Worm (Caenorhabditis elegans) whole organism, mixed stage, embryonic: ENCODE results near the gene ephx-1.

ENCODE experiments used
- ces-1 ChIP-seq: fragments of 150-350 bp; optimal IDR thresholded peaks from 2 replicates; lab custom pipeline; 2014; ENCODE audit warnings: missing biosample characterization, missing genetic modification reagents, missing genetic modification characterization
- elt-1 ChIP-seq: sonication (generic microtip); optimal IDR thresholded peaks from 2 replicates; lab custom pipeline; 2017; ENCODE audit warnings: missing genetic modification characterization, mild to moderate bottlenecking, missing compliant biosample characterization, antibody characterized with exemption, moderate library complexity, borderline replicate concordance; ENCODE audit not compliant: insufficient read depth
- ham-2 ChIP-seq: fragments of 200-800 bp; sonication (Bioruptor generic); optimal IDR thresholded peaks from 2 replicates; lab custom pipeline; 2018; ENCODE audit warnings: mild to moderate bottlenecking, missing genetic modification characterization, missing compliant biosample characterization
- lin-13 ChIP-seq: fragments of 150-350 bp; optimal IDR thresholded peaks from 2 replicates; lab custom pipeline; 2014; ENCODE audit warnings: missing biosample characterization, missing genetic modification characterization
- mls-2 ChIP-seq: sonication (generic microtip); optimal IDR thresholded peaks from 2 replicates; lab custom pipeline; 2016; ENCODE audit warnings: mild to moderate bottlenecking, missing genetic modification characterization, moderate library complexity, missing compliant biosample characterization
- nhr-12 ChIP-seq: fragments of 150-350 bp; optimal IDR thresholded peaks from 2 replicates; lab custom pipeline; 2014; ENCODE audit warnings: missing biosample characterization, missing genetic modification characterization
- nhr-237 ChIP-seq: fragments of 150-350 bp; optimal IDR thresholded peaks from 2 replicates; lab custom pipeline; 2014; ENCODE audit warnings: missing biosample characterization, missing genetic modification characterization
- pha-4 ChIP-seq: fragments of 150-350 bp; optimal IDR thresholded peaks from 2 replicates; lab custom pipeline; 2018; ENCODE audit warnings: missing biosample characterization, missing genetic modification reagents, missing genetic modification characterization
- tbx-8 ChIP-seq: fragments of 200-800 bp; sonication (Bioruptor generic); optimal IDR thresholded peaks from 2 replicates; lab custom pipeline; 2018; ENCODE audit warnings: mild to moderate bottlenecking, missing genetic modification characterization, moderate library complexity, missing compliant biosample characterization
- unc-39 ChIP-seq: fragments of 150-350 bp; optimal IDR thresholded peaks from 2 replicates; lab custom pipeline; 2014; ENCODE audit warnings: missing biosample characterization, missing genetic modification characterization
- unc-62 ChIP-seq: fragments of 150-350 bp; optimal IDR thresholded peaks from 2 replicates; lab custom pipeline; 2014; ENCODE audit warnings: missing biosample characterization, missing genetic modification reagents, missing genetic modification characterization
- ztf-11 ChIP-seq: fragments of 150-350 bp; optimal IDR thresholded peaks from 2 replicates; lab custom pipeline; 2014; ENCODE audit warnings: missing biosample characterization, missing genetic modification characterization

DNA sequence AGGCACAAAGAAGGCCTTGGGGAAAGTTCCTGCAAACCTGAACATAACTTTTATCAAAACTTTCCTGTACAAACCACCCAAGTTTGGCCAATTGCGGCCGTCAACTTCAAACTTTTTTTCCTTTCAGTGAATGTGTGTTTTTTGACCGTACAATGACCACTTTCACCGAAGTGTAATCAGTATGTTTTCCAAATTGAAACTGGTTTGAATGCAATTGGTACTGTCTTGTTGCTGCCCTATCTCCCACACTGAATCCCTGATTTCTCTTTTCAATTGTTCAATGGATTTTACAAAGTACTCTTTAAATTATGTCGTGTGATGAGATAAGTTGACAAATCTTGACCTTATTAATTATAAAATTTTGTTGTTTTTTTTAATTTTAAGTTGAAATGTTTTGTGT is 4.3 kb upstream of the ephx-1 start:
- TF ChIP-seq ham-2 (GFP tag; lab: Kevin White, UChicago) = no peak
- TF ChIP-seq unc-39 (tag; lab: Kevin White, UChicago) = no peak
- no peak for TF ChIP-seq tbx-8
- TF ChIP-seq ztf-11 (tag; lab: Kevin White, UChicago) = no peak
- no peak for TF ChIP-seq mls-2 (tag; lab: Kevin White, UChicago)
- TF ChIP-seq ces-1 (GFP tag; lab: Kevin White, UChicago) = no peak
- no peak for TF ChIP-seq nhr-12 (tag; lab: Kevin White, UChicago)
- no peak for TF ChIP-seq pha-4
- no peak for TF ChIP-seq elt-1
- TF ChIP-seq unc-62 = no peak
- no peak for TF ChIP-seq lin-13 (tag; lab: Kevin White, UChicago)
- TF ChIP-seq nhr-237 (tag; lab: Kevin White, UChicago) = no peak
